Fruit fly (Drosophila melanogaster) whole organism, pupa: ENCODE measurements around the gene CG15914.

ENCODE experiments used
- CG10348 ChIP-seq: fragments of 200-800 bp; sonication (Bioruptor generic); IDR thresholded peaks from 2 replicates; pipeline ENCODE4 v1.3.6; 2022; ENCODE audit warnings: missing biosample characterization, missing genetic modification characterization
- CG12605 ChIP-seq: fragments of 200-800 bp; sonication (Bioruptor generic); IDR thresholded peaks from 2 replicates; pipeline ENCODE4 v1.3.6; 2022; ENCODE audit warnings: missing biosample characterization, missing genetic modification characterization
- CG13204 ChIP-seq: fragments of 200-800 bp; sonication (Bioruptor generic); optimal IDR thresholded peaks from 2 replicates; lab custom pipeline; 2018; ENCODE audit warnings: missing biosample characterization, mild to moderate bottlenecking, missing genetic modification characterization, moderate library complexity
- CG14655 ChIP-seq: fragments of 200-800 bp; sonication (Bioruptor generic); optimal IDR thresholded peaks from 3 replicates; lab custom pipeline; 2017; ENCODE audit warnings: mild to moderate bottlenecking, missing biosample characterization, missing genetic modification reagents, missing genetic modification characterization
- CG15710 ChIP-seq: fragments of 200-800 bp; sonication (Bioruptor generic); optimal IDR thresholded peaks from 2 replicates; lab custom pipeline; 2018; ENCODE audit warnings: missing biosample characterization, mild to moderate bottlenecking, missing genetic modification characterization, moderate library complexity
- CG17806 ChIP-seq: fragments of 200-800 bp; sonication (Bioruptor generic); optimal IDR thresholded peaks from 2 replicates; lab custom pipeline; 2018; ENCODE audit warnings: missing biosample characterization, mild to moderate bottlenecking, missing genetic modification characterization, moderate library complexity
- CG32121 ChIP-seq: fragments of 200-800 bp; sonication (Bioruptor generic); IDR thresholded peaks from 2 replicates; pipeline ENCODE4 v1.3.6; 2022; ENCODE audit warnings: missing biosample characterization, missing genetic modification characterization
- CG34367 ChIP-seq: fragments of 200-800 bp; sonication (Bioruptor generic); optimal IDR thresholded peaks from 2 replicates; lab custom pipeline; 2018; ENCODE audit warnings: missing biosample characterization, mild to moderate bottlenecking, missing genetic modification characterization
- CG4496 ChIP-seq: fragments of 200-800 bp; sonication (Bioruptor generic); IDR thresholded peaks from 3 replicates; pipeline ENCODE4 v1.3.6; 2022; ENCODE audit warnings: missing biosample characterization, missing genetic modification characterization
- CG8159 ChIP-seq: fragments of 200-800 bp; sonication (Bioruptor generic); optimal IDR thresholded peaks from 3 replicates; lab custom pipeline; 2018; ENCODE audit warnings: missing biosample characterization, mild to moderate bottlenecking, missing genetic modification characterization, moderate library complexity
- CG8301 ChIP-seq: fragments of 200-800 bp; sonication (Bioruptor generic); optimal IDR thresholded peaks from 2 replicates; lab custom pipeline; 2018; ENCODE audit warnings: missing biosample characterization, mild to moderate bottlenecking, missing genetic modification characterization
- CG9948 ChIP-seq: fragments of 200-800 bp; sonication (Bioruptor generic); optimal IDR thresholded peaks from 2 replicates; lab custom pipeline; 2018; ENCODE audit warnings: missing biosample characterization, mild to moderate bottlenecking, missing genetic modification characterization, moderate library complexity
- D1 ChIP-seq: fragments of 200-800 bp; sonication (Bioruptor generic); optimal IDR thresholded peaks from 2 replicates; lab custom pipeline; 2018; ENCODE audit warnings: missing biosample characterization, mild to moderate bottlenecking, missing genetic modification characterization, moderate library complexity
- EcR ChIP-seq: fragments of 200-800 bp; sonication (Bioruptor generic); optimal IDR thresholded peaks from 3 replicates; lab custom pipeline; 2019; ENCODE audit warnings: missing biosample characterization, missing genetic modification characterization, mild to moderate bottlenecking, moderate library complexity, missing genetic modification reagents
- Ets98B ChIP-seq: fragments of 200-800 bp; sonication (Bioruptor generic); IDR thresholded peaks from 2 replicates; pipeline ENCODE4 v1.3.6; 2022; ENCODE audit warnings: missing biosample characterization, missing genetic modification characterization
- Pif1A ChIP-seq: fragments of 200-800 bp; sonication (Bioruptor generic); optimal IDR thresholded peaks from 3 replicates; lab custom pipeline; 2016; ENCODE audit warnings: missing biosample characterization, missing genetic modification characterization
- Pif1B ChIP-seq: fragments of 200-800 bp; sonication (Bioruptor generic); optimal IDR thresholded peaks from 3 replicates; lab custom pipeline; 2016; ENCODE audit warnings: missing biosample characterization, missing genetic modification characterization
- Snoo ChIP-seq: fragments of 200-800 bp; sonication (Bioruptor generic); optimal IDR thresholded peaks from 3 replicates; lab custom pipeline; 2017; ENCODE audit warnings: missing biosample characterization, mild to moderate bottlenecking, missing genetic modification characterization, inconsistent platforms
- fd96Ca ChIP-seq: fragments of 200-800 bp; sonication (Bioruptor generic); IDR thresholded peaks from 3 replicates; pipeline ENCODE4 v1.3.6; 2022; ENCODE audit warnings: missing biosample characterization, missing genetic modification characterization
- gl ChIP-seq: fragments of 200-800 bp; sonication (Bioruptor generic); optimal IDR thresholded peaks from 2 replicates; lab custom pipeline; 2018; ENCODE audit warnings: missing biosample characterization, mild to moderate bottlenecking, missing genetic modification characterization
- rn ChIP-seq: fragments of 200-800 bp; sonication (Bioruptor generic); IDR thresholded peaks from 2 replicates; pipeline ENCODE4 v1.3.6; 2022; ENCODE audit warnings: missing biosample characterization, missing genetic modification characterization

The CG15914 gene

DNA sequence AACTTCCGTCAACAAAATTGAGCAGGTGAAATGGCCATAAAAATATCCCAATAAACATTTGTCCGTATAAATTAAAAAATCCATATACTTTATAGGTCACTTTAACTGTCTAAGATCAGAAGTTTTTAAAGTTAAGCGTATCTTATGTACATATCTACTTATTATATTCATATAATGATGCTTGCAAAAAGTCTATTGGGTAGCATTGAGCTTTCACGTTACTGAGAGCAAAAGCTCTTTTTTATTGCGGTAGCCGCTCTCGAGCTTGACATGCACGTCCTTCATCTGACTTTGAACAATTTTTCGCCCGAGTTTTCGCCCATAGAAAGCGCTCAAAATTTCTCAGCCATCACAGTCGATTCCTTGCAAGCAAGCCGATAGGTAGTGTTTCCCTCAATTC is 14.6 kb downstream of the CG15914 start, which contains the start of gene Gapdh2:
TSS of gene Gapdh2 (plus strand) at position 283 of the 400 bp plus-strand sequence.
- TF ChIP-seq CG14655 (GFP tag; lab: Kevin White, UChicago) (peak; percentile 99), CG9948 (tag; lab: Kevin White, UChicago) (peak; percentile 99), Ets98B (GFP tag; lab: Robert Waterston, UW) (peak; percentile 100), CG8159 (tag; lab: Kevin White, UChicago) (peak; percentile 100), EcR (GFP tag; lab: Kevin White, UChicago) (peak; percentile 85), rn (GFP tag; lab: Robert Waterston, UW) (peak; percentile 97), fd96Ca (GFP tag; lab: Robert Waterston, UW) (no peak), Pif1B (GFP tag; lab: Kevin White, UChicago) (peak; percentile 100), D1 (tag; lab: Kevin White, UChicago) (peak; percentile 100), CG17806 (tag; lab: Kevin White, UChicago) (peak; percentile 100), CG10348 (GFP tag; lab: Robert Waterston, UW) (no peak; the same call in 1 of the 2 replicates), CG4496 (GFP tag; lab: Robert Waterston, UW) (peak; percentile 100), CG32121 (peak; percentile 100), CG34367 (tag; lab: Kevin White, UChicago) (peak; percentile 99), Snoo (tag; lab: Kevin White, UChicago) (peak; percentile 99), CG12605 (peak; percentile 100), CG8301 (tag; lab: Kevin White, UChicago) (peak; percentile 99), gl (tag; lab: Kevin White, UChicago) (peak; percentile 98), Pif1A (GFP tag; lab: Kevin White, UChicago) (peak; percentile 99), CG13204 (GFP tag; lab: Kevin White, UChicago) (peak; percentile 98), CG15710 (tag; lab: Kevin White, UChicago) (peak; percentile 100)

DNA sequence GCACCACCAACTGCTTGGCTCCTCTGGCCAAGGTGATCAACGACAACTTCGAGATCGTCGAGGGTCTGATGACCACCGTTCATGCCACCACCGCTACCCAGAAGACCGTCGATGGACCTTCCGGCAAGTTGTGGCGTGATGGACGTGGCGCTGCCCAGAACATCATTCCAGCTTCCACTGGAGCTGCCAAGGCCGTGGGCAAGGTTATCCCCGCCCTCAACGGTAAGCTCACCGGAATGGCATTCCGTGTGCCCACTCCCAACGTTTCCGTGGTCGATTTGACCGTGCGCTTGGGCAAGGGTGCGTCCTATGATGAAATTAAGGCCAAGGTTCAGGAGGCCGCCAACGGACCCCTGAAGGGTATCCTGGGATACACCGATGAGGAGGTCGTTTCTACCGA is 15.6 kb downstream of the CG15914 start:
- no peak for TF ChIP-seq CG9948 (tag; lab: Kevin White, UChicago)
- TF ChIP-seq Pif1B (GFP tag; lab: Kevin White, UChicago), result no peak
- no peak for TF ChIP-seq CG12605
- no peak for TF ChIP-seq CG4496 (GFP tag; lab: Robert Waterston, UW)
- TF ChIP-seq CG14655 (GFP tag; lab: Kevin White, UChicago), result no peak
- no peak for TF ChIP-seq fd96Ca (GFP tag; lab: Robert Waterston, UW)
- TF ChIP-seq gl (tag; lab: Kevin White, UChicago), result no peak
- TF ChIP-seq CG10348 (GFP tag; lab: Robert Waterston, UW), result no peak
- TF ChIP-seq CG32121, result no peak
- TF ChIP-seq CG8301 (tag; lab: Kevin White, UChicago), result no peak

DNA sequence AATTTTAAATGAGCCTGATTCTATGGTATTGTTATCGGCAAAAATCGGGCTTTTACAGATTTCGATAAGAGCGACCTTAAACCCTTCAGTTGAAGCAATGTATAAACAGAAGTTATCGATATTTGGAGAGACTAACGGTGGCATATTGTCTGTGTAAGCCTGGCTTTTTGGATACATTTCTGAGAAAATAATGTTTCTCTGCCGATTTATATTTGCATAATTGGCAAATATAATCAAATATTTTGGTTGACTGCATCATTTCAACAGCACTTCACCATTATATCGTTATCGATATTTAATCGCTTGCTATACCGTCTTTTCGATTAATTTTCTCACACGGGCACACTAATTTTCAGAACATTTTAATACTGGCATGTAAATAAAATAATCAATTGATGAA is 16.6 kb downstream of the CG15914 start, which contains the start of gene CG16952:
TSS of gene CG16952 (plus strand) at position 341 of the 400 bp plus-strand sequence.
- TF ChIP-seq CG17806 (tag; lab: Kevin White, UChicago) (no peak), Snoo (tag; lab: Kevin White, UChicago) (no peak), rn (GFP tag; lab: Robert Waterston, UW) (no peak), CG13204 (GFP tag; lab: Kevin White, UChicago) (no peak), CG8301 (tag; lab: Kevin White, UChicago) (no peak), CG15710 (tag; lab: Kevin White, UChicago) (no peak), Ets98B (GFP tag; lab: Robert Waterston, UW) (no peak), CG12605 (no peak), CG8159 (tag; lab: Kevin White, UChicago) (no peak), Pif1B (GFP tag; lab: Kevin White, UChicago) (no peak), CG32121 (no peak), gl (tag; lab: Kevin White, UChicago) (no peak), CG34367 (tag; lab: Kevin White, UChicago) (no peak)

DNA sequence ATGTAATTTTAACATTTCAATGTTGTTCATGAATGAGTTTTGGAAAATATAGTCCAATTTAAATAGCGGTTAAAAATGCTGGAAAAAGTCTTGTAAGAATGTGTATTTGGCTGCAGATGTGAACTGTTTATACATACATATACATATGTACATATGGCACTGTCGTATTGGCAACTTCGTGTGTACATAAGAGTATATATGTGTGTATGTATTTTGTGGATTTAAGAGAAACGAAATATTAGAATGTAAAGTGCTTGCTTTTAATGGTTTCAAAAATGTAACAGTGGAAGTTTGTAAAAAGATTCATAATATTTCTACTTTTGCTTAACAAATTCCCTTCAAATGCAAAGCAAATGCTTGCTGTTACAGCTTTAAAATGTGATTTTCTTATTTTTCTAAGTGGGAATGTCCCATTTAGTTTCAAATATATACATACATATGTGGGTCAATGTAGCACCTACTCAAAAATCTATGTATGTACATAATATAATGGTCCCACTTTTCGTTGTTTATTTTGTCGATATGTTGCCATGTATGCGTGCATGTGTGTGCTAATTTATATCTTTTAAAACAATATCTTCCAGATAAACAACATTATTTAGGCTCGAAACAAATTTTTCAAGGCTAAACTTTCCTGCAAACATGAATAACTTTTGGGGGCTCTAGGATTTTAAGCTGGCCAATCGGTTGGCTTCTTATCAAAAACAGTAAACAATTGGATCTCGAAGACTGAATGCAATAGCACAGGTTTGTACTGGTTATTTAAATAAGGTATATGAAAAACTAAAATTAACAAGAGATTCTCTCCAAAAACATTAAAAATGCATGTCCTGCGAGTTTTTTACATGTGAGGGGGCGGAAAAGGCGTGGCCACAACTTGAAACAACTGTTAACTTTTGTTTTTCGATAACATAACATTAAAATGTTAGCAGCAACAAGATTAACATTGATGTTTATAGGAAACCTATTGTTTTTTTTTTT is 17.8 kb downstream of the CG15914 start:
- no peak for TF ChIP-seq CG13204 (GFP tag; lab: Kevin White, UChicago)
- TF ChIP-seq, all 21 proteins: peak for 0

DNA sequence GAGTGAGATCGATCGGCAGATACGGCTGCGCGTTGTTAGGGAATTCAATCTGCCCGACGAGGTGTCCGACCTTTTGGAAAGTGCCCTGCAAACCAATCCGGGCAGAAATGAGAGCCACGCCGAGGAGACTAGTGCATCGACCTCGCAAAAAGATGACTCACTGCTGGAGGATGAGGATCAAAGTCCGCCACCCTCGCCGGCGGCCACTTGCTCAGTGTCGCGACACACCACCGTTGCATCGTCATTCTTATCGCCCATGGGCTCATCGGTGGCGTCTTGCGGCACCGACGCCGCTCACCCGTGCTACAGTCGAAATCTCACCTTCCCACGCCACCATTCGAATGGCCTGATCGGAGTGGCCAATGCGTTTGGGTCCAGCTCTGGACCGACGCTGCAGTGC is 21.2 kb downstream of the CG15914 start:
- TF ChIP-seq CG17806 (tag; lab: Kevin White, UChicago), result no peak
- peak; percentile 50 for TF ChIP-seq EcR (GFP tag; lab: Kevin White, UChicago)
- TF ChIP-seq CG15710 (tag; lab: Kevin White, UChicago), result no peak

DNA sequence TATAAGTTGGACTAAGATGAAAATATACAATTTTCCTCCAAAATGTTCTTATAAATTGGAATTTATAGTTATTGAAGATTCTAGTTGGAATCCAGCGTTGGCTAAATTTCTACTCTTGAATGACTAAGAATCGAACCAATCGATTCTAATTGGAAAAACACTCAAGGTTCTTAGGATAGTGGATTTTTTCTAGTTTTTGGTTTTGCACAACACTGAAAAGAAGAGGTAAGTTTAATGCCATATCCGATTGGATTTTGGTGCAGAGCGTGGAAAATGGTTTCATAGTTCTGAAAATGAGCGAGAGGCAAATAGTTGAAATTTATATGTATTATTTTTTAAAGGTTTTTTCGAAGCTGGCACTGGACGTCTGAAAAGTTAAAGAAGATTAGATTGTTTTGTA is 22.3 kb downstream of the CG15914 start:
- TF ChIP-seq Pif1B (GFP tag; lab: Kevin White, UChicago), result no peak
- TF ChIP-seq CG10348 (GFP tag; lab: Robert Waterston, UW), result no peak
- TF ChIP-seq Pif1A (GFP tag; lab: Kevin White, UChicago), result no peak
- no peak for TF ChIP-seq D1 (tag; lab: Kevin White, UChicago)
- TF ChIP-seq gl (tag; lab: Kevin White, UChicago), result no peak
- TF ChIP-seq fd96Ca (GFP tag; lab: Robert Waterston, UW), result no peak
